Worm (Caenorhabditis elegans) whole organism, late embryonic: Measurements from ENCODE around the gene dmsr-8.

Source experiments
- F13H6.1 ChIP-seq: sonication (generic microtip); optimal IDR thresholded peaks from 2 replicates; lab custom pipeline; 2016; ENCODE audit warnings: missing genetic modification characterization, missing compliant biosample characterization
- unc-42 ChIP-seq: sonication (generic microtip); optimal IDR thresholded peaks from 2 replicates; lab custom pipeline; 2016; ENCODE audit warnings: missing genotype, missing genetic modification characterization, missing compliant biosample characterization

DNA sequence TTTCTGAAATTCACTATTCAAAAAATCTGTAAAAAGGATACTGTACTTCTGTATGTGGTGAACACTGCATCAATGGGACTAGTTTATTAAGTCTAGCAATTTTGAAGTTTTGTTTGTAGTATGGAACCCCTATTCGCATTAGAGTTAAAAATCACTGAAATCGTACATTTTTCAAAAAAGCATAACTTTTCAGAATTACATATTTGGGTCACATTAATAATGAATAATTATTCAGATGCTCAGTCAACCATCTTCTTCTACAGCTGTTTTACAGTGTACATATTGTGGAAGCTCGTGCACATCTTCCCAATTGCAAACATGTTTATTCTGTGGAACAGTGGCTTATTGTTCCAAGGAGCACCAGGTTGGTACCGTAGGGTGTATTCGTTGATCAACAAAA, 45.5 kb downstream of the dmsr-8 start:
- TF ChIP-seq unc-42 (no peak), F13H6.1 (no peak)
